Fruit fly (Drosophila melanogaster): ENCODE results near the gene CG31269.

Gene CG31269

DNA sequence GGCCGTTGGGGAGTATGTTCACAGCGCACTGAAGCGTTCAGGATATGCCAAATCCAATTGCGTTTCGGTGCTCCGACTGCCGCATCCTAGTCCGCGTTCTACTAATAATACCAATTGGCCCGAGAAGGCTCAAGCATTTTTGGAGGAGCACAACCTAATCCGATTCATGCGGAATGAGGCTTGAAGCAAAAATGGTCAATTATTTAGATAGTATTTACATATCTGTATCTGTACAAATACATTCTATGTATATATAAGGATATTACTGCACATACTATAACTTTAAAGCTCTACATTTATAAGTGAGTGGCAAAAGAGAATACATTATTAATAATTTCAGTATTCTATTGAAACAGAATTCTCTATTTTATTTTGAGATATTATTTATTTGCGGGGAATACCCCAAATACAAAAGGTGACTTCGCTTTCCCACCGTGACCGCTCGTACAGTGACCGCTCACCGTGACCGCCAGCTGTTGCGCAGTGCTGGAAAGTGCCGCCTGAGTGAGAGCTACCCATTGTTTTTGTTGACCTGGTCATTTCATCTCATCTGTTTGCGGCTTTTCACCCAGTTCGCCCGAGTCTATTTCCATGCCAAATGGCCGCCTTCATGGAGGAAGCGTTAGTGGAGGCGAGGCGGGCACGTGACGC is 24.6 kb downstream of the CG31269 start, which contains the start of gene CG5292:
Gene CG5292, plus strand, starts transcription at position 486 of the 651 bp plus-strand sequence.
- TF ChIP-seq hbn (GFP tag; IDR thresholded peaks at IDR 0.05; ENCODE audit: partially characterized antibody), result 0 out of 2 replicates have a peak, but pooled peaks have one; percentile 35
- no peak for TF ChIP-seq Atf-2 (GFP tag; optimal IDR thresholded peaks at IDR 0.05)
- TF ChIP-seq CG4617 (GFP tag; optimal IDR thresholded peaks at IDR 0.05; ENCODE audit: borderline replicate concordance), result peak; percentile 59
- TF ChIP-seq Ptx1 (GFP tag; IDR thresholded peaks at IDR 0.05), result peak; percentile 65
- peak; percentile 3 for TF ChIP-seq CG17912 (GFP tag; optimal IDR thresholded peaks at IDR 0.05)
- peak; percentile 42; the same call in 1 of the 2 replicates for TF ChIP-seq CG1024 (GFP tag; IDR thresholded peaks at IDR 0.05)
- 0 out of 2 replicates have a peak, but pooled peaks have one; percentile 9 for TF ChIP-seq tna (GFP tag; IDR thresholded peaks at IDR 0.05; ENCODE audit: partially characterized antibody)
- TF ChIP-seq CG17328 (GFP tag; IDR thresholded peaks at IDR 0.05), result peak; percentile 58
- no peak for TF ChIP-seq crc (GFP tag; optimal IDR thresholded peaks at IDR 0.05)
- TF ChIP-seq CG10431 (GFP tag; optimal IDR thresholded peaks at IDR 0.05), result peak; percentile 36
- peak; percentile 32 for TF ChIP-seq Chrac-16 (GFP tag; optimal IDR thresholded peaks at IDR 0.05)
- TF ChIP-seq bigmax (GFP tag; optimal IDR thresholded peaks at IDR 0.05), result no peak
- no peak for TF ChIP-seq cad (GFP tag; optimal IDR thresholded peaks at IDR 0.05)
- no peak for TF ChIP-seq Atf3 (GFP tag; optimal IDR thresholded peaks at IDR 0.05)
- peak; percentile 64 for TF ChIP-seq Drgx (GFP tag; IDR thresholded peaks at IDR 0.05)
- 0 out of 3 replicates have a peak, but pooled peaks have one; percentile 21 for TF ChIP-seq C15 (GFP tag; IDR thresholded peaks at IDR 0.05)
- peak; percentile 76 for TF ChIP-seq NFAT (GFP tag; IDR thresholded peaks at IDR 0.05)
- TF ChIP-seq Xrp1 (GFP tag; IDR thresholded peaks at IDR 0.05), result peak; percentile 69
- TF ChIP-seq Tbp (GFP tag; optimal IDR thresholded peaks at IDR 0.05), result no peak
- peak; percentile 32 for TF ChIP-seq tup (GFP tag; optimal IDR thresholded peaks at IDR 0.05)
- no peak for TF ChIP-seq usp (GFP tag; optimal IDR thresholded peaks at IDR 0.05)
- TF ChIP-seq CG18011 (GFP tag; optimal IDR thresholded peaks at IDR 0.05), result no peak
- no peak for TF ChIP-seq Myb (GFP tag; optimal IDR thresholded peaks at IDR 0.05)
- peak; percentile 26 for TF ChIP-seq CG1602 (GFP tag; optimal IDR thresholded peaks at IDR 0.05)
- peak; percentile 34 for TF ChIP-seq Fer3 (tag; optimal IDR thresholded peaks at IDR 0.05)
- no peak for TF ChIP-seq klu (GFP tag; IDR thresholded peaks at IDR 0.05)
- peak; percentile 35 for TF ChIP-seq Sin3A (optimal IDR thresholded peaks at IDR 0.05)
- 0 out of 2 replicates have a peak, but pooled peaks have one; percentile 27 for TF ChIP-seq CG10959 (GFP tag; IDR thresholded peaks at IDR 0.05)
- peak; percentile 23 for TF ChIP-seq CG10147 (GFP tag; optimal IDR thresholded peaks at IDR 0.05)
- TF ChIP-seq NC2β (GFP tag; optimal IDR thresholded peaks at IDR 0.05), result peak; percentile 10
- TF ChIP-seq CG31441 (GFP tag; IDR thresholded peaks at IDR 0.05), result peak; percentile 95
- TF ChIP-seq CG13894 (tag; optimal IDR thresholded peaks at IDR 0.05), result no peak
- TF ChIP-seq nmo (GFP tag; optimal IDR thresholded peaks at IDR 0.05), result peak; percentile 56
- peak; percentile 38 for TF ChIP-seq CG8388 (GFP tag; optimal IDR thresholded peaks at IDR 0.05)
- no peak for TF ChIP-seq kni (GFP tag; optimal IDR thresholded peaks at IDR 0.05)
- peak; percentile 12 for TF ChIP-seq gcm2 (GFP tag; optimal IDR thresholded peaks at IDR 0.05)
- TF ChIP-seq Nf-YA (GFP tag; IDR thresholded peaks at IDR 0.05), result no peak
- no peak for TF ChIP-seq gsb (GFP tag; IDR thresholded peaks at IDR 0.05)
- 0 out of 3 replicates have a peak, but pooled peaks have one; percentile 29 for TF ChIP-seq CG14050 (GFP tag; IDR thresholded peaks at IDR 0.05)
- peak; percentile 22 for TF ChIP-seq Camta (GFP tag; optimal IDR thresholded peaks at IDR 0.05)
- no peak for TF ChIP-seq CG15269 (tag; optimal IDR thresholded peaks at IDR 0.05)
- TF ChIP-seq croc (GFP tag; conservative IDR thresholded peaks at IDR 0.05), result peak; percentile 40; the same call in 2 of the 3 replicates
- no peak for TF ChIP-seq CG16779 (GFP tag; IDR thresholded peaks at IDR 0.05)
- peak; percentile 37 for TF ChIP-seq dmrt11E (tag; optimal IDR thresholded peaks at IDR 0.05)
- TF ChIP-seq CG32532 (GFP tag; IDR thresholded peaks at IDR 0.05), result peak; percentile 80
- TF ChIP-seq Hsf (GFP tag; optimal IDR thresholded peaks at IDR 0.05), result peak; percentile 60
- no peak for TF ChIP-seq tx (GFP tag; optimal IDR thresholded peaks at IDR 0.05)
- TF ChIP-seq Kr (GFP tag; optimal IDR thresholded peaks at IDR 0.05), result no peak
- TF ChIP-seq CG11696 (GFP tag; IDR thresholded peaks at IDR 0.05), result peak; percentile 45; the same call in 1 of the 2 replicates
- TF ChIP-seq CG11560 (tag; IDR thresholded peaks at IDR 0.05), result no peak
- peak; percentile 52; the same call in 2 of the 3 replicates for TF ChIP-seq tgo (GFP tag; IDR thresholded peaks at IDR 0.05)

Measured in whole organism, embryonic.